Worm (Caenorhabditis elegans) whole organism, L4 larva: ENCODE measurements around the gene picc-1.

Source experiments
- D1046.2 ChIP-seq: fragments of 200-800 bp; sonication (Bioruptor generic); IDR thresholded peaks from 2 replicates; pipeline ENCODE4 v1.3.6; 2022; ENCODE audit warnings: missing genetic modification characterization, missing compliant biosample characterization
- F10B5.3 ChIP-seq: sonication (generic microtip); optimal IDR thresholded peaks from 2 replicates; lab custom pipeline; 2016; ENCODE audit warnings: mild to moderate bottlenecking, missing genetic modification characterization, missing compliant biosample characterization
- F26F4.8 ChIP-seq: fragments of 200-800 bp; sonication (Bioruptor generic); conservative IDR thresholded peaks from 2 replicates; pipeline ENCODE4 v1.3.6; 2022; ENCODE audit warnings: missing genetic modification characterization, missing compliant biosample characterization
- F37D6.2 ChIP-seq: sonication (generic microtip); optimal IDR thresholded peaks from 2 replicates; lab custom pipeline; 2016; ENCODE audit warnings: mild to moderate bottlenecking, missing genetic modification characterization, missing compliant biosample characterization
- F44E2.7 ChIP-seq: fragments of 200-800 bp; sonication (Bioruptor generic); IDR thresholded peaks from 2 replicates; pipeline ENCODE4 v2.1.2; 2022; ENCODE audit warnings: missing genetic modification characterization, missing compliant biosample characterization
- T20F7.1 ChIP-seq: fragments of 200-800 bp; sonication (Bioruptor generic); optimal IDR thresholded peaks from 2 replicates; lab custom pipeline; 2018; ENCODE audit warnings: mild to moderate bottlenecking, missing genetic modification characterization, missing compliant biosample characterization
- T26A8.4 ChIP-seq: fragments of 200-800 bp; sonication (Bioruptor generic); IDR thresholded peaks from 2 replicates; pipeline ENCODE4 v1.3.6; 2022; ENCODE audit warnings: missing genetic modification characterization, missing compliant biosample characterization
- Y75B8A.6 ChIP-seq: fragments of 200-800 bp; sonication (Bioruptor generic); IDR thresholded peaks from 2 replicates; pipeline ENCODE4 v1.3.6; 2022; ENCODE audit warnings: missing genetic modification reagents, missing genetic modification characterization, missing compliant biosample characterization
- aha-1 ChIP-seq: fragments of 150-350 bp; peaks from one replicate; lab custom pipeline; 2014; ENCODE audit warnings: missing biosample characterization, missing genetic modification characterization
- ama-1 ChIP-seq: fragments of 150-350 bp; optimal IDR thresholded peaks from 2 replicates; lab custom pipeline; 2014; ENCODE audit warnings: inconsistent platforms, mixed read lengths
- arid-1 ChIP-seq: fragments of 200-800 bp; sonication (Bioruptor generic); conservative IDR thresholded peaks from 2 replicates; pipeline ENCODE4 v1.3.6; 2022; ENCODE audit warnings: missing genetic modification reagents, missing genetic modification characterization, missing compliant biosample characterization
- ceh-20 ChIP-seq: fragments of 200-800 bp; sonication (Bioruptor generic); IDR thresholded peaks from 2 replicates; pipeline ENCODE4 v1.3.6; 2022; ENCODE audit warnings: missing genetic modification reagents, missing genetic modification characterization, missing compliant biosample characterization
- ceh-44 ChIP-seq: fragments of 200-800 bp; sonication (Bioruptor generic); IDR thresholded peaks from 2 replicates; pipeline ENCODE4 v1.3.6; 2022; ENCODE audit warnings: missing genetic modification reagents, missing genetic modification characterization, missing compliant biosample characterization
- ces-1 ChIP-seq: fragments of 150-350 bp; sonication (generic microtip); optimal IDR thresholded peaks from 4 replicates; lab custom pipeline; 2014; ENCODE audit warnings: missing biosample characterization, missing genetic modification reagents, missing genetic modification characterization
- ctbp-1 ChIP-seq: fragments of 200-800 bp; sonication (Bioruptor generic); IDR thresholded peaks from 2 replicates; pipeline ENCODE4 v1.3.6; 2022; ENCODE audit warnings: missing genetic modification reagents, missing genetic modification characterization, missing compliant biosample characterization
- daf-16 ChIP-seq, 3 experiments: sonication (generic microtip); optimal IDR thresholded peaks; 2 replicates each; lab custom pipeline; 2016 to 2017; ENCODE audit warnings: missing genetic modification characterization in 3 of 3, missing genetic modification reagents in 3 of 3, mild to moderate bottlenecking in 2 of 3, missing compliant biosample characterization in 2 of 3, missing biosample characterization in 1 of 3, moderate library complexity in 1 of 3
- daf-19 ChIP-seq: fragments of 200-800 bp; sonication (Bioruptor generic); conservative IDR thresholded peaks from 2 replicates; pipeline ENCODE4 v1.3.6; 2022; ENCODE audit warnings: missing genetic modification characterization, missing compliant biosample characterization
- dmd-9 ChIP-seq: fragments of 200-800 bp; sonication (Bioruptor generic); IDR thresholded peaks from 2 replicates; pipeline ENCODE4 v1.3.6; 2022; ENCODE audit warnings: missing genetic modification reagents, missing genetic modification characterization, missing compliant biosample characterization
- duxl-1 ChIP-seq: sonication (generic microtip); optimal IDR thresholded peaks from 2 replicates; lab custom pipeline; 2016; ENCODE audit warnings: mild to moderate bottlenecking, missing genetic modification characterization, moderate library complexity, missing compliant biosample characterization; ENCODE audit not compliant: poor library complexity
- hif-1 ChIP-seq, 2 experiments: sonication (generic microtip); optimal IDR thresholded peaks; 2 replicates each; lab custom pipeline; 2016 to 2017; ENCODE audit warnings: missing compliant biosample characterization in 2 of 2, missing genetic modification characterization in 2 of 2, missing genetic modification reagents in 2 of 2, missing genotype in 2 of 2, mild to moderate bottlenecking in 1 of 2
- hmg-1.1 ChIP-seq: fragments of 200-800 bp; sonication (Bioruptor generic); IDR thresholded peaks from 2 replicates; pipeline ENCODE4 v1.3.6; 2022; ENCODE audit warnings: missing genetic modification reagents, missing genetic modification characterization, missing compliant biosample characterization
- jun-1 ChIP-seq: fragments of 150-350 bp; optimal IDR thresholded peaks from 2 replicates; lab custom pipeline; 2014; ENCODE audit warnings: missing biosample characterization, missing genetic modification reagents, missing genetic modification characterization
- lin-15B ChIP-seq: fragments of 150-350 bp; sonication (generic microtip); optimal IDR thresholded peaks from 3 replicates; lab custom pipeline; 2014; ENCODE audit warnings: missing biosample characterization, missing genetic modification characterization
- lin-39 ChIP-seq: fragments of 150-350 bp; optimal IDR thresholded peaks from 2 replicates; lab custom pipeline; 2014; ENCODE audit warnings: missing biosample characterization, missing genetic modification reagents, missing genetic modification characterization
- lsy-2 ChIP-seq, 2 experiments: fragments of 150-350 bp in 1 of 2; sonication (generic microtip) in 1 of 2; optimal IDR thresholded peaks; 2 replicates each; lab custom pipeline; 2014 to 2017; ENCODE audit warnings: missing biosample characterization in 2 of 2, missing genetic modification characterization in 2 of 2
- madf-5 ChIP-seq, 2 experiments: fragments of 200-800 bp; sonication (Bioruptor generic); IDR thresholded peaks; 2 replicates each; pipeline ENCODE4 v1.3.6; 2022; ENCODE audit warnings: missing compliant biosample characterization in 2 of 2, missing genetic modification characterization in 2 of 2
- mdl-1 ChIP-seq, 2 experiments: fragments of 150-350 bp in 1 of 2; sonication (generic microtip) in 1 of 2; optimal IDR thresholded peaks; 2 replicates each; lab custom pipeline; 2014 to 2017; ENCODE audit warnings: missing biosample characterization in 2 of 2, missing genetic modification characterization in 2 of 2
- mdt-29 ChIP-seq: fragments of 200-800 bp; sonication (Bioruptor generic); IDR thresholded peaks from 2 replicates; pipeline ENCODE4 v1.3.6; 2022; ENCODE audit warnings: missing genetic modification reagents, missing genetic modification characterization, missing compliant biosample characterization
- mep-1 ChIP-seq: fragments of 150-350 bp; sonication (generic microtip); optimal IDR thresholded peaks from 3 replicates; lab custom pipeline; 2014; ENCODE audit warnings: missing biosample characterization, missing genetic modification characterization
- mxl-3 ChIP-seq: fragments of 200-800 bp; sonication (Bioruptor generic); optimal IDR thresholded peaks from 2 replicates; lab custom pipeline; 2018; ENCODE audit warnings: mild to moderate bottlenecking, missing genetic modification characterization, missing compliant biosample characterization
- nhr-10 ChIP-seq: fragments of 150-350 bp; optimal IDR thresholded peaks from 2 replicates; lab custom pipeline; 2014; ENCODE audit warnings: missing biosample characterization, missing genetic modification characterization
- nhr-102 ChIP-seq: sonication (generic microtip); optimal IDR thresholded peaks from 2 replicates; lab custom pipeline; 2016; ENCODE audit warnings: mild to moderate bottlenecking, missing genetic modification characterization, moderate library complexity, missing compliant biosample characterization
- nhr-11 ChIP-seq: fragments of 150-350 bp; optimal IDR thresholded peaks from 2 replicates; lab custom pipeline; 2014; ENCODE audit warnings: missing biosample characterization, missing genetic modification characterization
- nhr-25 ChIP-seq: sonication (generic microtip); optimal IDR thresholded peaks from 2 replicates; lab custom pipeline; 2017; ENCODE audit warnings: missing genetic modification characterization, mild to moderate bottlenecking, missing compliant biosample characterization, antibody characterized with exemption, moderate library complexity, borderline replicate concordance; ENCODE audit not compliant: insufficient read depth
- nhr-42 ChIP-seq: fragments of 200-800 bp; sonication (Bioruptor generic); IDR thresholded peaks from 2 replicates; pipeline ENCODE4 v1.3.6; 2022; ENCODE audit warnings: missing genetic modification characterization, missing compliant biosample characterization
- nhr-48 ChIP-seq: sonication (generic microtip); optimal IDR thresholded peaks from 2 replicates; lab custom pipeline; 2016; ENCODE audit warnings: mild to moderate bottlenecking, missing genetic modification characterization, missing compliant biosample characterization
- nhr-76 ChIP-seq: fragments of 150-350 bp; optimal IDR thresholded peaks from 2 replicates; lab custom pipeline; 2014; ENCODE audit warnings: missing biosample characterization, missing genetic modification characterization
- nhr-77 ChIP-seq: fragments of 150-350 bp; optimal IDR thresholded peaks from 2 replicates; lab custom pipeline; 2014; ENCODE audit warnings: missing biosample characterization, missing genetic modification characterization
- pqm-1 ChIP-seq: sonication (generic microtip); optimal IDR thresholded peaks from 2 replicates; lab custom pipeline; 2017; ENCODE audit warnings: missing biosample characterization, missing genetic modification characterization
- skn-1 ChIP-seq: fragments of 150-350 bp; optimal IDR thresholded peaks from 2 replicates; lab custom pipeline; 2014; ENCODE audit warnings: missing biosample characterization, missing genetic modification characterization
- spr-1 ChIP-seq: sonication (generic microtip); optimal IDR thresholded peaks from 2 replicates; lab custom pipeline; 2016; ENCODE audit warnings: mild to moderate bottlenecking, missing genetic modification characterization, missing compliant biosample characterization
- tra-1 ChIP-seq: fragments of 200-800 bp; sonication (Bioruptor generic); IDR thresholded peaks from 2 replicates; pipeline ENCODE4 v1.3.6; 2022; ENCODE audit warnings: missing genetic modification reagents, missing genetic modification characterization, missing compliant biosample characterization
- zag-1 ChIP-seq: fragments of 150-350 bp; optimal IDR thresholded peaks from 2 replicates; lab custom pipeline; 2014; ENCODE audit warnings: missing biosample characterization, missing genetic modification characterization
- zfp-3 ChIP-seq: fragments of 200-800 bp; sonication (Bioruptor generic); conservative IDR thresholded peaks from 2 replicates; pipeline ENCODE4 v1.3.6; 2022; ENCODE audit warnings: missing genetic modification reagents, missing genetic modification characterization, missing compliant biosample characterization
- zip-11 ChIP-seq: fragments of 200-800 bp; sonication (Bioruptor generic); IDR thresholded peaks from 2 replicates; pipeline ENCODE4 v1.3.6; 2022; ENCODE audit warnings: missing genetic modification characterization, missing compliant biosample characterization
- zip-2 ChIP-seq: fragments of 150-350 bp; optimal IDR thresholded peaks from 2 replicates; lab custom pipeline; 2014; ENCODE audit warnings: missing biosample characterization, missing genetic modification characterization

The picc-1 gene

ce11 chrV:6047818-6048217, 29.0 kb downstream of the picc-1 start, which contains the start of gene pgap-3:
pgap-3 (minus strand) TSS chrV:6047918.
- TF ChIP-seq Y75B8A.6 (GFP tag; lab: Robert Waterston, UW): no peak
- TF ChIP-seq zfp-3 (GFP tag; lab: Robert Waterston, UW): no peak
- TF ChIP-seq daf-16 (GFP tag; optimal IDR thresholded peaks at IDR 0.05; lab: Kevin White, UChicago): no peak
- TF ChIP-seq daf-16 (tag; optimal IDR thresholded peaks at IDR 0.05; lab: Kevin White, UChicago): peak; percentile 3
- TF ChIP-seq, all 104 proteins: peak for 1

- TF ChIP-seq F37D6.2 (no peak), zag-1 (tag; lab: Kevin White, UChicago) (no peak), daf-16 (GFP tag; optimal IDR thresholded peaks at IDR 0.05; lab: Kevin White, UChicago) (no peak), daf-16 (tag; optimal IDR thresholded peaks at IDR 0.05; lab: Kevin White, UChicago) (peak; percentile 12), ces-1 (no peak), skn-1 (tag; lab: Kevin White, UChicago) (no peak), F26F4.8 (GFP tag; lab: Robert Waterston, UW) (no peak), lsy-2 (tag; optimal IDR thresholded peaks at IDR 0.05; lab: Kevin White, UChicago) (no peak)
These were observed 32.4 kb downstream of the picc-1 start, which contains the start of gene jamp-1 for ce11 chrV:6051159-6051558. jamp-1 (minus strand) TSS chrV:6051259.

- TF ChIP-seq nhr-10 (tag; lab: Kevin White, UChicago): peak; percentile 11
- peak; percentile 52 for TF ChIP-seq nhr-48 (tag; lab: Kevin White, UChicago)
- no peak for TF ChIP-seq ceh-44
- no peak for TF ChIP-seq spr-1 (tag; lab: Kevin White, UChicago)
- TF ChIP-seq mxl-3 (GFP tag; lab: Kevin White, UChicago): no peak
- TF ChIP-seq duxl-1: peak; percentile 32
- peak; percentile 37 for TF ChIP-seq F37D6.2
- no peak for TF ChIP-seq daf-19
- peak; percentile 71 for TF ChIP-seq ctbp-1 (GFP tag; lab: Robert Waterston, UW)
- no peak for TF ChIP-seq nhr-42 (GFP tag; lab: Robert Waterston, UW)
- no peak for TF ChIP-seq zip-11 (GFP tag; lab: Robert Waterston, UW)
- TF ChIP-seq T20F7.1 (GFP tag; lab: Kevin White, UChicago): peak; percentile 78
- 0 out of 2 replicates have a peak, but pooled peaks have one; percentile 8 for TF ChIP-seq arid-1 (GFP tag; lab: Robert Waterston, UW)
- peak; percentile 29 for TF ChIP-seq aha-1
- peak; percentile 94 for TF ChIP-seq mep-1 (tag; lab: Kevin White, UChicago)
- TF ChIP-seq mdl-1 (tag; optimal IDR thresholded peaks at IDR 0.05; lab: Kevin White, UChicago): peak in 1 of 2 experiments; percentile 73
- no peak for TF ChIP-seq skn-1 (tag; lab: Kevin White, UChicago)
- TF ChIP-seq zfp-3 (GFP tag; lab: Robert Waterston, UW): no peak
- TF ChIP-seq nhr-76 (tag; lab: Kevin White, UChicago): no peak
- TF ChIP-seq mdt-29: no peak
- TF ChIP-seq nhr-25 (tag; lab: Kevin White, UChicago): peak; percentile 29
- TF ChIP-seq jun-1 (tag; lab: Kevin White, UChicago): no peak
- peak; percentile 44 for TF ChIP-seq nhr-102 (tag; lab: Kevin White, UChicago)
- TF ChIP-seq nhr-77 (tag; lab: Kevin White, UChicago): peak; percentile 96
- peak; percentile 28; the same call in 1 of the 2 replicates for TF ChIP-seq T26A8.4 (GFP tag; lab: Robert Waterston, UW)
- no peak; the same call in 1 of the 2 replicates for TF ChIP-seq hmg-1.1 (GFP tag; lab: Robert Waterston, UW)
- TF ChIP-seq nhr-11 (tag; lab: Kevin White, UChicago): peak; percentile 80
- peak; percentile 16 for TF ChIP-seq zip-2
- TF ChIP-seq ceh-20: peak; percentile 72
- no peak for TF ChIP-seq dmd-9 (GFP tag; lab: Robert Waterston, UW)
- TF ChIP-seq hif-1 (tag; optimal IDR thresholded peaks at IDR 0.05; lab: Kevin White, UChicago): peak in 1 of 2 experiments; percentile 66
- TF ChIP-seq lin-15B (tag; lab: Kevin White, UChicago): no peak
- no peak for TF ChIP-seq F10B5.3 (tag; lab: Kevin White, UChicago)
- no peak for TF ChIP-seq D1046.2
- peak; percentile 60; the same call in 1 of the 2 replicates for TF ChIP-seq tra-1
- TF ChIP-seq madf-5 (GFP tag; IDR thresholded peaks at IDR 0.05; lab: Robert Waterston, UW): no peak
- no peak for TF ChIP-seq lin-39 (tag; lab: Kevin White, UChicago)
- TF ChIP-seq pqm-1 (tag; lab: Kevin White, UChicago): peak; percentile 46
- no peak for TF ChIP-seq F44E2.7 (GFP tag; lab: Robert Waterston, UW)
- TF ChIP-seq ama-1: peak; percentile 5
These were observed 34.4 kb downstream of the picc-1 start, which contains the start of gene seip-1 for ce11 chrV:6053188-6053687. seip-1 (minus strand) TSS chrV:6053238.
